Worm (Caenorhabditis elegans): ENCODE data around the gene ech-8.

ce11 chrIV:10219208-10219607 lies 19.8 kb downstream of the ech-8 start, which contains the start of gene qns-1:
- TF ChIP-seq ceh-24 (tag; optimal IDR thresholded peaks at IDR 0.05) (no peak), pha-2 (tag; optimal IDR thresholded peaks at IDR 0.05) (no peak), fkh-10 (GFP tag; optimal IDR thresholded peaks at IDR 0.05) (no peak), rnt-1 (tag; optimal IDR thresholded peaks at IDR 0.05) (no peak), tbx-2 (tag; optimal IDR thresholded peaks at IDR 0.05) (no peak)
